Worm (Caenorhabditis elegans): ENCODE results near the gene idpb-3.

ce11 chrII:5085450-5085849, 16.2 kb downstream of the idpb-3 start, which contains the start of gene txt-9:
- TF ChIP-seq unc-62 (GFP tag; optimal IDR thresholded peaks at IDR 0.05) (no peak), nhr-28 (tag; optimal IDR thresholded peaks at IDR 0.05) (no peak), nhr-76 (tag; optimal IDR thresholded peaks at IDR 0.05) (no peak), nhr-12 (tag; optimal IDR thresholded peaks at IDR 0.05) (no peak), ces-1 (GFP tag; optimal IDR thresholded peaks at IDR 0.05) (no peak)

All from whole organism, mixed stage, embryonic.